Fruit fly (Drosophila melanogaster): ENCODE measurements around the gene CG8086.

CG8086 gene

DNA sequence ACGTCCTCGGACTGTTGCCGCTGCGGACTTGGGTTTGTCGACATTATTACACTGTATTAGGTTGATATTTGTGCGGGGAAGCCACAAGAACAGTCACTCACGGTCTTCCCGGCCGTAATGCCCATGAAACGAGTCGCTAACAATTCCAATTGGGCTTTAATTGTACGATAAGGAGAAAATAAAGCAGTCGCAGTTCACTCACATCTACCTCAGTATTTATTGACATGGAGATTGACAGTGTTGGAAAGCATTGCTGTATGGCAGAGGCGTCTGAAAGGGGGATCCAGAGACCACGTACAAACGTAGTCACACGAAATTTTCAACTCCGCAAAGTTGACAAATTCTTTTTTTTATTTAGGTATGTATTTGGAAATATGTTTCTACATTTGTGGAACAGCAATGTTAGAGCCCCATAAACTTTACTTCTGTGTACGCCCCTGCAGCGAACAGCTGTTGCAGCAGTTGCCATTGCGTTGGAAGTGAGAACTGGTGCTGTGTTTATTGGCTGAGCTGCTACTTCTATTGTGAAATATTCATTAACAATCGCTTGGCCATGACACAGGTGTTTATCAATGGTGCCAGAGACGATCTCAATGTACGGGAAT is 44.5 kb downstream of the CG8086 start, which contains the start of the genes CG8372 and CG8360 (continued):
- peak; percentile 97 for TF ChIP-seq CG8388 (GFP tag; optimal IDR thresholded peaks at IDR 0.05)
- TF ChIP-seq Scr (GFP tag; IDR thresholded peaks at IDR 0.05; ENCODE audit: partially characterized antibody), result peak; percentile 49
- TF ChIP-seq CG4854 (GFP tag; optimal IDR thresholded peaks at IDR 0.05), result peak; percentile 98
- peak; percentile 92 for TF ChIP-seq Jarid2 (GFP tag; optimal IDR thresholded peaks at IDR 0.05)
- TF ChIP-seq Vsx1 (GFP tag; optimal IDR thresholded peaks at IDR 0.05), result peak; percentile 96
- peak; percentile 93 for TF ChIP-seq Ravus (GFP tag; IDR thresholded peaks at IDR 0.05)
- TF ChIP-seq CG3281 (GFP tag; optimal IDR thresholded peaks at IDR 0.05), result peak; percentile 98
- TF ChIP-seq so (GFP tag; IDR thresholded peaks at IDR 0.05), result peak; percentile 99
- TF ChIP-seq Fer1 (GFP tag; optimal IDR thresholded peaks at IDR 0.05), result peak; percentile 99
- peak; percentile 96 for TF ChIP-seq Ets97D (GFP tag; optimal IDR thresholded peaks at IDR 0.05)
- peak; percentile 99 for TF ChIP-seq Camta (GFP tag; optimal IDR thresholded peaks at IDR 0.05)
- TF ChIP-seq vvl (GFP tag; IDR thresholded peaks at IDR 0.05), result peak; percentile 100
- TF ChIP-seq CG10959 (GFP tag; IDR thresholded peaks at IDR 0.05), result peak; percentile 97
- peak; percentile 99 for TF ChIP-seq CG3847 (GFP tag; IDR thresholded peaks at IDR 0.05)
- TF ChIP-seq nmo (GFP tag; optimal IDR thresholded peaks at IDR 0.05), result peak; percentile 99
- TF ChIP-seq CG13424 (tag; optimal IDR thresholded peaks at IDR 0.05), result peak; percentile 99
- peak; percentile 92 for TF ChIP-seq CG31365 (tag; optimal IDR thresholded peaks at IDR 0.05)
- peak; percentile 93 for TF ChIP-seq CG6654 (GFP tag; optimal IDR thresholded peaks at IDR 0.05)
- peak; percentile 99 for TF ChIP-seq phol (tag; optimal IDR thresholded peaks at IDR 0.05)
- peak; percentile 99 for TF ChIP-seq Antp (GFP tag; optimal IDR thresholded peaks at IDR 0.05)
- TF ChIP-seq CG16779 (GFP tag; IDR thresholded peaks at IDR 0.05), result peak; percentile 98
- TF ChIP-seq CG34376 (GFP tag; optimal IDR thresholded peaks at IDR 0.05), result peak; percentile 98
- TF ChIP-seq slou (GFP tag; optimal IDR thresholded peaks at IDR 0.05), result peak; percentile 99
- peak; percentile 94 for TF ChIP-seq Doc2 (GFP tag; IDR thresholded peaks at IDR 0.05)
- no peak; the same call in 1 of the 2 replicates for TF ChIP-seq hbn (GFP tag; IDR thresholded peaks at IDR 0.05; ENCODE audit: partially characterized antibody)
- no peak for TF ChIP-seq usp (GFP tag; optimal IDR thresholded peaks at IDR 0.05)
- 0 out of 3 replicates have a peak, but pooled peaks have one; percentile 20 for TF ChIP-seq HLH4C (GFP tag; IDR thresholded peaks at IDR 0.05; ENCODE audit: partially characterized antibody)
- TF ChIP-seq psq (GFP tag; optimal IDR thresholded peaks at IDR 0.05), result peak; percentile 95
- TF ChIP-seq Dref (GFP tag; IDR thresholded peaks at IDR 0.05), result peak; percentile 51
- TF ChIP-seq TFAM (GFP tag; optimal IDR thresholded peaks at IDR 0.05), result peak; percentile 90
- TF ChIP-seq schlank (tag; optimal IDR thresholded peaks at IDR 0.05), result peak; percentile 97
- peak; percentile 99 for TF ChIP-seq E2f1 (GFP tag; IDR thresholded peaks at IDR 0.05)
- TF ChIP-seq gro (GFP tag; optimal IDR thresholded peaks at IDR 0.05), result peak; percentile 99
- TF ChIP-seq ci (GFP tag; IDR thresholded peaks at IDR 0.05), result peak; percentile 99
- TF ChIP-seq CG11504 (tag; optimal IDR thresholded peaks at IDR 0.05), result peak; percentile 96
- peak; percentile 99 for TF ChIP-seq CG14014 (GFP tag; IDR thresholded peaks at IDR 0.05)
- peak; percentile 98 for TF ChIP-seq CG13123 (GFP tag; optimal IDR thresholded peaks at IDR 0.05)
- TF ChIP-seq tx (GFP tag; optimal IDR thresholded peaks at IDR 0.05), result peak; percentile 99
- no peak for TF ChIP-seq yki (optimal IDR thresholded peaks at IDR 0.05)
- peak; percentile 98 for TF ChIP-seq CG1792 (GFP tag; optimal IDR thresholded peaks at IDR 0.05)
- peak; percentile 98 for TF ChIP-seq CG18476 (GFP tag; optimal IDR thresholded peaks at IDR 0.05)
- TF ChIP-seq CG6254 (GFP tag; optimal IDR thresholded peaks at IDR 0.05), result peak; percentile 96
- peak; percentile 97 for TF ChIP-seq CG17385 (GFP tag; optimal IDR thresholded peaks at IDR 0.05)
- peak; percentile 100 for TF ChIP-seq Ets65A (GFP tag)
- peak in 1 of 2 experiments; percentile 72 for TF ChIP-seq tll (GFP tag; optimal IDR thresholded peaks at IDR 0.05)
- peak; percentile 99 for TF ChIP-seq pho (GFP tag; optimal IDR thresholded peaks at IDR 0.05)
- peak; percentile 8 for TF ChIP-seq cg (GFP tag; optimal IDR thresholded peaks at IDR 0.05)
- TF ChIP-seq CG17186 (GFP tag; optimal IDR thresholded peaks at IDR 0.05), result peak; percentile 95
- TF ChIP-seq CG33557 (GFP tag; optimal IDR thresholded peaks at IDR 0.05), result peak; percentile 95
- TF ChIP-seq Hmr (GFP tag; optimal IDR thresholded peaks at IDR 0.05), result peak; percentile 99

Data from whole organism, embryonic.